Worm (Caenorhabditis elegans) whole organism, L4 larva: ENCODE results near the gene D1025.10.

Source experiments
- F37D6.2 ChIP-seq: sonication (generic microtip); optimal IDR thresholded peaks from 2 replicates; lab custom pipeline; 2016; ENCODE audit warnings: mild to moderate bottlenecking, missing genetic modification characterization, missing compliant biosample characterization
- F49E8.2 ChIP-seq: sonication (generic microtip); optimal IDR thresholded peaks from 2 replicates; lab custom pipeline; 2016; ENCODE audit warnings: missing compliant biosample characterization, mild to moderate bottlenecking, missing genetic modification characterization, borderline replicate concordance
- Y48G9A.11 ChIP-seq: fragments of 200-800 bp; sonication (Bioruptor generic); IDR thresholded peaks from 2 replicates; pipeline ENCODE4 v1.3.6; 2022; ENCODE audit warnings: missing genetic modification reagents, missing genetic modification characterization, missing compliant biosample characterization
- aha-1 ChIP-seq: fragments of 150-350 bp; peaks from one replicate; lab custom pipeline; 2014; ENCODE audit warnings: missing biosample characterization, missing genetic modification characterization
- ceh-28 ChIP-seq: fragments of 150-350 bp; optimal IDR thresholded peaks from 2 replicates; lab custom pipeline; 2014; ENCODE audit warnings: missing biosample characterization, missing genetic modification reagents, missing genetic modification characterization
- ceh-82 ChIP-seq: sonication (generic microtip); optimal IDR thresholded peaks from 2 replicates; lab custom pipeline; 2017; ENCODE audit warnings: missing biosample characterization, missing genetic modification characterization
- jun-1 ChIP-seq: fragments of 150-350 bp; optimal IDR thresholded peaks from 2 replicates; lab custom pipeline; 2014; ENCODE audit warnings: missing biosample characterization, missing genetic modification reagents, missing genetic modification characterization
- pha-4 ChIP-seq, 2 experiments: fragments of 150-350 bp in 1 of 2; fragments of 200-800 bp in 1 of 2; sonication (Bioruptor generic) in 1 of 2; IDR thresholded peaks in 1 of 2; optimal IDR thresholded peaks in 1 of 2; 2 replicates each; pipeline versions ENCODE4 v1.3.6 to Lab custom; 2014 to 2022; ENCODE audit warnings: missing genetic modification characterization in 2 of 2, missing genetic modification reagents in 2 of 2, missing biosample characterization in 1 of 2, missing compliant biosample characterization in 1 of 2
- pqm-1 ChIP-seq: sonication (generic microtip); optimal IDR thresholded peaks from 2 replicates; lab custom pipeline; 2017; ENCODE audit warnings: missing biosample characterization, missing genetic modification characterization
- ztf-11 ChIP-seq: fragments of 150-350 bp; optimal IDR thresholded peaks from 2 replicates; lab custom pipeline; 2014; ENCODE audit warnings: missing biosample characterization, missing genetic modification characterization

DNA sequence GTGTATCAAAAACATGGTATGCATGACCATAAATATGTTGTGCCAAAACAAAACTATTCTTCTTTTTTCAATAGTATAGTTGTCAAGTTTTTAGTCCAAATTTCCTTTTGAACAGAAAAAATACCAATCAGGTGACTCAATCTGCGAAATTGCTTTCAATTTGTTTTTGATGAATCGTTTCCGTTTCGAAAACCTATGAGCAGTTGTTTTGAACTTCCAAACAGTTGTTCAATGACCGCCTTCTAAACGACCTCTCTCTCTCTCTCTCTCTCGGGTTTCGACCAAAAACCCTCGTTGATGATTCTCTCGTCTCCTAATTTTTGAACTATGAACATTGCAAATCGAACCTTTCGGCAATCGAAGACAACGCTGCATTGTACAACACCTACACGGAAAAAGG lies 49.4 kb downstream of the D1025.10 start:
- TF ChIP-seq F37D6.2 (tag; lab: Kevin White, UChicago), result no peak
- peak; percentile 73 for TF ChIP-seq aha-1 (tag; lab: Kevin White, UChicago)
- no peak for TF ChIP-seq F49E8.2
- TF ChIP-seq pqm-1 (tag; lab: Kevin White, UChicago), result no peak
- no peak for TF ChIP-seq ceh-28
- no peak for TF ChIP-seq ceh-82 (tag; lab: Kevin White, UChicago)
- no peak for TF ChIP-seq Y48G9A.11 (GFP tag; lab: Robert Waterston, UW)
- no peak for TF ChIP-seq jun-1 (tag; lab: Kevin White, UChicago)
- TF ChIP-seq ztf-11, result no peak
- no peak for TF ChIP-seq pha-4 (GFP tag; IDR thresholded peaks at IDR 0.05; lab: Robert Waterston, UW)
- no peak for TF ChIP-seq pha-4 (tag; optimal IDR thresholded peaks at IDR 0.05; lab: Kevin White, UChicago)
